Worm (Caenorhabditis elegans) whole organism, late embryonic: Measurements from ENCODE around the gene clec-233.

Experiments used
- ceh-14 ChIP-seq: sonication (generic microtip); optimal IDR thresholded peaks from 2 replicates; lab custom pipeline; 2016; ENCODE audit warnings: missing genotype, missing genetic modification characterization, missing compliant biosample characterization
- ceh-19 ChIP-seq: fragments of 200-800 bp; sonication (Bioruptor generic); optimal IDR thresholded peaks from 2 replicates; lab custom pipeline; 2018; ENCODE audit warnings: mild to moderate bottlenecking, missing genetic modification characterization, missing compliant biosample characterization
- ceh-34 ChIP-seq: sonication (generic microtip); optimal IDR thresholded peaks from 2 replicates; lab custom pipeline; 2016; ENCODE audit warnings: mild to moderate bottlenecking, missing genetic modification characterization, missing compliant biosample characterization
- pat-9 ChIP-seq: fragments of 200-800 bp; sonication (Bioruptor generic); optimal IDR thresholded peaks from 2 replicates; lab custom pipeline; 2018; ENCODE audit warnings: mild to moderate bottlenecking, missing genetic modification characterization, moderate library complexity, missing compliant biosample characterization
- sox-4 ChIP-seq: sonication (generic microtip); optimal IDR thresholded peaks from 2 replicates; lab custom pipeline; 2017; ENCODE audit warnings: mild to moderate bottlenecking, missing genetic modification characterization, inconsistent platforms, missing compliant biosample characterization

- TF ChIP-seq ceh-34 (no peak), pat-9 (tag; lab: Kevin White, UChicago) (no peak), ceh-14 (tag; lab: Kevin White, UChicago) (no peak), ceh-19 (GFP tag; lab: Kevin White, UChicago) (no peak), sox-4 (tag; lab: Kevin White, UChicago) (no peak)
These were observed 4.3 kb upstream of the clec-233 start for ce11 chrV:16229439-16229838.
